Worm (Caenorhabditis elegans): ENCODE measurements around the gene C29H12.6.

The C29H12.6 gene

ce11 chrII:6116701-6117100 lies 1.4 kb downstream of the C29H12.6 start:
- no peak for TF ChIP-seq lsy-2 (tag; optimal IDR thresholded peaks at IDR 0.05)
- no peak for TF ChIP-seq sem-4 (tag; optimal IDR thresholded peaks at IDR 0.05)
- TF ChIP-seq ceh-82 (tag; optimal IDR thresholded peaks at IDR 0.05) = no peak
- TF ChIP-seq crh-2 (tag; optimal IDR thresholded peaks at IDR 0.05) = no peak
- TF ChIP-seq lin-13 (GFP tag; optimal IDR thresholded peaks at IDR 0.05) = no peak
- no peak for TF ChIP-seq Y55F3AM.14 (GFP tag; optimal IDR thresholded peaks at IDR 0.05)
- no peak for TF ChIP-seq ztf-4 (tag; optimal IDR thresholded peaks at IDR 0.05)
- TF ChIP-seq R02D3.7 (tag; optimal IDR thresholded peaks at IDR 0.05) = no peak

- no peak for TF ChIP-seq blmp-1 (tag; optimal IDR thresholded peaks at IDR 0.05; ENCODE audit: insufficient read depth)
- TF ChIP-seq alr-1 (tag; optimal IDR thresholded peaks at IDR 0.05) = no peak
- TF ChIP-seq ztf-1 (GFP tag; conservative IDR thresholded peaks at IDR 0.05) = no peak
- no peak for TF ChIP-seq ztf-11 (tag; optimal IDR thresholded peaks at IDR 0.05)
- TF ChIP-seq nhr-129 (tag; optimal IDR thresholded peaks at IDR 0.05) = no peak
- TF ChIP-seq unc-62 (GFP tag; optimal IDR thresholded peaks at IDR 0.05) = no peak
- no peak for TF ChIP-seq nhr-77 (tag; optimal IDR thresholded peaks at IDR 0.05)
- TF ChIP-seq snpc-4 (tag; optimal IDR thresholded peaks at IDR 0.05) = no peak
- TF ChIP-seq unc-55 (GFP tag; optimal IDR thresholded peaks at IDR 0.05) = no peak
- TF ChIP-seq nhr-10 (tag; optimal IDR thresholded peaks at IDR 0.05) = no peak
- TF ChIP-seq aly-2 (tag; optimal IDR thresholded peaks at IDR 0.05) = no peak
- TF ChIP-seq elt-3 (tag; optimal IDR thresholded peaks at IDR 0.05) = no peak
- TF ChIP-seq nhr-12 (tag; optimal IDR thresholded peaks at IDR 0.05) = no peak
- no peak for TF ChIP-seq lin-13 (GFP tag; optimal IDR thresholded peaks at IDR 0.05)
- no peak for TF ChIP-seq gmeb-1 (tag; optimal IDR thresholded peaks at IDR 0.05)
- TF ChIP-seq nhr-6 (tag; optimal IDR thresholded peaks at IDR 0.05) = no peak
- no peak for TF ChIP-seq ZK546.5 (tag; optimal IDR thresholded peaks at IDR 0.05)
- TF ChIP-seq skn-1 (tag; optimal IDR thresholded peaks at IDR 0.05) = no peak
Observed at ce11 chrII:6115283-6115682, 2.8 kb downstream of the C29H12.6 start.

- TF ChIP-seq mab-5 (tag; optimal IDR thresholded peaks at IDR 0.05) (peak; percentile 73), sma-9 (GFP tag; optimal IDR thresholded peaks at IDR 0.05) (no peak), sma-9 (tag; optimal IDR thresholded peaks at IDR 0.05) (no peak)
Observed at ce11 chrII:6113842-6114441, 4.1 kb downstream of the C29H12.6 start.

- TF ChIP-seq ZK546.5 (tag; optimal IDR thresholded peaks at IDR 0.05) = no peak
- TF ChIP-seq mdl-1 (tag; optimal IDR thresholded peaks at IDR 0.05) = no peak
- no peak for TF ChIP-seq nhr-129 (tag; optimal IDR thresholded peaks at IDR 0.05)
- TF ChIP-seq unc-39 (tag; optimal IDR thresholded peaks at IDR 0.05) = no peak
- no peak for TF ChIP-seq R02D3.7 (tag; optimal IDR thresholded peaks at IDR 0.05)
- no peak for TF ChIP-seq ztf-4 (tag; optimal IDR thresholded peaks at IDR 0.05)
- no peak for TF ChIP-seq elt-1 (tag; optimal IDR thresholded peaks at IDR 0.05)
- TF ChIP-seq dmd-4 (tag; optimal IDR thresholded peaks at IDR 0.05) = no peak
- no peak for TF ChIP-seq ceh-82 (tag; optimal IDR thresholded peaks at IDR 0.05)
- no peak for TF ChIP-seq nhr-23 (tag; optimal IDR thresholded peaks at IDR 0.05)
- no peak for TF ChIP-seq mab-5 (tag; optimal IDR thresholded peaks at IDR 0.05)
- TF ChIP-seq nhr-12 (tag; optimal IDR thresholded peaks at IDR 0.05) = no peak
- no peak for TF ChIP-seq snpc-4 (tag; optimal IDR thresholded peaks at IDR 0.05)
- no peak for TF ChIP-seq ztf-11 (tag; optimal IDR thresholded peaks at IDR 0.05)
- TF ChIP-seq nhr-77 (tag; optimal IDR thresholded peaks at IDR 0.05) = no peak
- no peak for TF ChIP-seq nhr-237 (tag; optimal IDR thresholded peaks at IDR 0.05)
- no peak for TF ChIP-seq gmeb-1 (tag; optimal IDR thresholded peaks at IDR 0.05)
- TF ChIP-seq nhr-11 (tag; optimal IDR thresholded peaks at IDR 0.05) = no peak
Observed at ce11 chrII:6113187-6113586, 4.9 kb downstream of the C29H12.6 start, which contains the start of gene heri-1. heri-1 (minus strand) TSS chrII:6113194.

ce11 chrII:6109989-6110388 lies 8.1 kb downstream of the C29H12.6 start:
- no peak for TF ChIP-seq sem-4 (tag; optimal IDR thresholded peaks at IDR 0.05)
- no peak for TF ChIP-seq ceh-16 (tag; optimal IDR thresholded peaks at IDR 0.05)
- TF ChIP-seq aly-2 (tag; optimal IDR thresholded peaks at IDR 0.05) = no peak
- no peak for TF ChIP-seq ztf-1 (GFP tag; conservative IDR thresholded peaks at IDR 0.05)
- TF ChIP-seq nhr-21 (tag; optimal IDR thresholded peaks at IDR 0.05) = no peak
- TF ChIP-seq mbf-1 (tag; optimal IDR thresholded peaks at IDR 0.05) = no peak
- no peak for TF ChIP-seq ztf-4 (tag; optimal IDR thresholded peaks at IDR 0.05)
- no peak for TF ChIP-seq sma-3 (GFP tag; optimal IDR thresholded peaks at IDR 0.05)
- no peak for TF ChIP-seq dmd-4 (tag; optimal IDR thresholded peaks at IDR 0.05)
- no peak for TF ChIP-seq ama-1 (optimal IDR thresholded peaks at IDR 0.05)
- TF ChIP-seq ceh-82 (tag; optimal IDR thresholded peaks at IDR 0.05) = no peak
- TF ChIP-seq unc-39 (tag; optimal IDR thresholded peaks at IDR 0.05) = no peak
- TF ChIP-seq ztf-11 (tag; optimal IDR thresholded peaks at IDR 0.05) = no peak
- TF ChIP-seq lin-13 (GFP tag; optimal IDR thresholded peaks at IDR 0.05) = no peak
- no peak for TF ChIP-seq ZK546.5 (tag; optimal IDR thresholded peaks at IDR 0.05)
- no peak for TF ChIP-seq mdl-1 (tag; optimal IDR thresholded peaks at IDR 0.05)
- no peak for TF ChIP-seq nhr-10 (tag; optimal IDR thresholded peaks at IDR 0.05)
- TF ChIP-seq nhr-129 (tag; optimal IDR thresholded peaks at IDR 0.05) = no peak
- no peak for TF ChIP-seq R02D3.7 (tag; optimal IDR thresholded peaks at IDR 0.05)

All from whole organism, L2 larva.